Worm (Caenorhabditis elegans) whole organism, young adult: ENCODE results near the gene sru-20.
"Not testable (repeated sequence)": the region's sequence is repeated elsewhere in the genome, so short reads cannot be mapped to it uniquely, and the experiment has no call there.

Source experiments
- B0019.2 ChIP-seq: fragments of 200-800 bp; sonication (Bioruptor generic); conservative IDR thresholded peaks from 2 replicates; pipeline ENCODE4 v1.3.6; 2022; ENCODE audit warnings: missing genetic modification reagents, missing genetic modification characterization, missing compliant biosample characterization
- B0261.1 ChIP-seq: sonication (generic microtip); optimal IDR thresholded peaks from 2 replicates; lab custom pipeline; 2016; ENCODE audit warnings: mild to moderate bottlenecking, missing genetic modification characterization, moderate library complexity, missing compliant biosample characterization
- F22D6.2 ChIP-seq: sonication (generic microtip); optimal IDR thresholded peaks from 2 replicates; lab custom pipeline; 2016; ENCODE audit warnings: mild to moderate bottlenecking, missing genetic modification characterization, missing compliant biosample characterization
- F39B2.1 ChIP-seq: fragments of 200-800 bp; sonication (Bioruptor generic); IDR thresholded peaks from 2 replicates; pipeline ENCODE4 v1.3.6; 2022; ENCODE audit warnings: missing genetic modification reagents, missing genetic modification characterization, missing compliant biosample characterization
- F57A8.1 ChIP-seq: fragments of 200-800 bp; sonication (Bioruptor generic); optimal IDR thresholded peaks from 2 replicates; lab custom pipeline; 2018; ENCODE audit warnings: mild to moderate bottlenecking, missing genetic modification characterization, moderate library complexity, missing compliant biosample characterization
- aptf-2 ChIP-seq: fragments of 200-800 bp; sonication (Bioruptor generic); conservative IDR thresholded peaks from 2 replicates; pipeline ENCODE4 v1.3.6; 2022; ENCODE audit warnings: missing genetic modification reagents, missing genetic modification characterization, missing compliant biosample characterization
- attf-3 ChIP-seq: fragments of 200-800 bp; sonication (Bioruptor generic); conservative IDR thresholded peaks from 2 replicates; pipeline ENCODE4 v1.3.6; 2022; ENCODE audit warnings: missing genetic modification reagents, missing genetic modification characterization, missing compliant biosample characterization
- attf-5 ChIP-seq: fragments of 200-800 bp; sonication (Bioruptor generic); optimal IDR thresholded peaks from 2 replicates; lab custom pipeline; 2018; ENCODE audit warnings: mild to moderate bottlenecking, missing genetic modification characterization, missing compliant biosample characterization
- cebp-1 ChIP-seq, 2 experiments: fragments of 200-800 bp in 1 of 2; sonication (Bioruptor generic) in 1 of 2; sonication (generic microtip) in 1 of 2; IDR thresholded peaks in 1 of 2; optimal IDR thresholded peaks in 1 of 2; 2 replicates each; pipeline versions ENCODE4 v1.3.6 to Lab custom; 2017 to 2022; ENCODE audit warnings: missing compliant biosample characterization in 2 of 2, missing genetic modification characterization in 2 of 2, mild to moderate bottlenecking in 1 of 2, missing genetic modification reagents in 1 of 2, moderate library complexity in 1 of 2
- chd-7 ChIP-seq: sonication (generic microtip); optimal IDR thresholded peaks from 2 replicates; lab custom pipeline; 2016; ENCODE audit warnings: mild to moderate bottlenecking, missing genetic modification characterization, moderate library complexity, missing compliant biosample characterization
- egrh-3 ChIP-seq: fragments of 200-800 bp; sonication (Bioruptor generic); IDR thresholded peaks from 2 replicates; pipeline ENCODE4 v1.3.6; 2022; ENCODE audit warnings: missing genetic modification reagents, missing genetic modification characterization, missing compliant biosample characterization
- let-526 ChIP-seq: fragments of 200-800 bp; sonication (Bioruptor generic); IDR thresholded peaks from 2 replicates; pipeline ENCODE4 v1.3.6; 2022; ENCODE audit warnings: missing genetic modification reagents, missing genetic modification characterization, missing compliant biosample characterization
- lin-26 ChIP-seq: fragments of 200-800 bp; sonication (Bioruptor generic); IDR thresholded peaks from 2 replicates; pipeline ENCODE4 v1.3.6; 2022; ENCODE audit warnings: missing genetic modification reagents, missing genetic modification characterization, missing compliant biosample characterization
- lin-54 ChIP-seq: fragments of 200-800 bp; sonication (Bioruptor generic); optimal IDR thresholded peaks from 2 replicates; lab custom pipeline; 2018; ENCODE audit warnings: mild to moderate bottlenecking, missing genetic modification characterization, missing compliant biosample characterization
- madf-8 ChIP-seq: fragments of 200-800 bp; sonication (Bioruptor generic); conservative IDR thresholded peaks from 2 replicates; pipeline ENCODE4 v1.3.6; 2022; ENCODE audit warnings: missing genetic modification reagents, missing genetic modification characterization, missing compliant biosample characterization
- nhr-120 ChIP-seq: fragments of 200-800 bp; sonication (Bioruptor generic); IDR thresholded peaks from 2 replicates; pipeline ENCODE4 v1.3.6; 2022; ENCODE audit warnings: missing genetic modification characterization, missing compliant biosample characterization
- pha-4 ChIP-seq: fragments of 150-350 bp; sonication (generic microtip); optimal IDR thresholded peaks from 2 replicates; lab custom pipeline; 2014; ENCODE audit warnings: missing biosample characterization, missing genetic modification reagents, missing genetic modification characterization
- sdz-38 ChIP-seq: sonication (generic microtip); optimal IDR thresholded peaks from 2 replicates; lab custom pipeline; 2016; ENCODE audit warnings: missing genotype, missing genetic modification characterization, missing compliant biosample characterization
- sea-2 ChIP-seq: fragments of 200-800 bp; sonication (Bioruptor generic); IDR thresholded peaks from 2 replicates; pipeline ENCODE4 v1.3.6; 2022; ENCODE audit warnings: missing genetic modification characterization, missing compliant biosample characterization
- snpc-3.4 ChIP-seq: sonication (generic microtip); optimal IDR thresholded peaks from 2 replicates; lab custom pipeline; 2017; ENCODE audit warnings: missing genetic modification characterization, mild to moderate bottlenecking, missing compliant biosample characterization, antibody characterized with exemption, moderate library complexity, missing genotype, missing genetic modification reagents
- somi-1 ChIP-seq: fragments of 200-800 bp; sonication (Bioruptor generic); optimal IDR thresholded peaks from 2 replicates; lab custom pipeline; 2018; ENCODE audit warnings: mild to moderate bottlenecking, missing genetic modification characterization, missing compliant biosample characterization
- tbp1 ChIP-seq: fragments of 200-800 bp; sonication (Bioruptor generic); optimal IDR thresholded peaks from 2 replicates; lab custom pipeline; 2018; ENCODE audit warnings: mild to moderate bottlenecking, missing genetic modification characterization, missing compliant biosample characterization
- tbx-9 ChIP-seq: sonication (generic microtip); optimal IDR thresholded peaks from 2 replicates; lab custom pipeline; 2016; ENCODE audit warnings: borderline replicate concordance, missing genetic modification characterization, inconsistent platforms, missing compliant biosample characterization
- tlf-1 ChIP-seq: fragments of 200-800 bp; sonication (Bioruptor generic); optimal IDR thresholded peaks from 2 replicates; lab custom pipeline; 2018; ENCODE audit warnings: mild to moderate bottlenecking, missing genetic modification characterization, missing compliant biosample characterization
- zfh-2 ChIP-seq: fragments of 200-800 bp; sonication (Bioruptor generic); conservative IDR thresholded peaks from 2 replicates; pipeline ENCODE4 v1.3.6; 2022; ENCODE audit warnings: missing genetic modification reagents, missing genetic modification characterization, missing compliant biosample characterization
- zim-3 ChIP-seq: sonication (generic microtip); optimal IDR thresholded peaks from 2 replicates; lab custom pipeline; 2017; ENCODE audit warnings: mild to moderate bottlenecking, missing genetic modification characterization, moderate library complexity, missing compliant biosample characterization
- ztf-25 ChIP-seq: fragments of 200-800 bp; sonication (Bioruptor generic); IDR thresholded peaks from 2 replicates; pipeline ENCODE4 v1.3.6; 2022; ENCODE audit warnings: missing genetic modification reagents, missing genetic modification characterization, missing compliant biosample characterization

Gene sru-20

DNA sequence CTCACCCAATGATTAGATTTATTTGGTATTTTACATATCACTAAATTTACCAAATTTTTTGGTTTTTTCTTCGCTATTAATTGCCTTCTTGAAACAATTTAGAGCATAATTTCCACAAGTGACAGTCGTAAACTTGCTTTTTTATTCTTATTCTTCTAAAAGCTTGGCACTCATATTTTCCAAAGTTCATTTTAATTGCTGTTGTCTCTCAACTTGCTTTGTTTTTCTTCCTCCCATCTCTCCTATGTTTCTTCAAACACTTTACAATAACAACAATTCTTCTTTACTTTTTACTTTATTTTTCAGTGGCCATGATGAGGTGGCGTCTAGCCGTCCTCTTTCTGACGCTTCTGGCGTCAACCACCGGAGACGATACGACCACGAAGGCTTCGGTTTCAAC lies 26.9 kb upstream of the sru-20 start, which contains the start of gene igdb-2:
Gene igdb-2 (plus strand): TSS at position 301 of the 400 bp plus-strand sequence.
- no peak for TF ChIP-seq zim-3 (tag; lab: Kevin White, UChicago)
- no peak for TF ChIP-seq aptf-2 (GFP tag; lab: Robert Waterston, UW)
- TF ChIP-seq somi-1 (GFP tag; lab: Kevin White, UChicago): no peak
- no peak for TF ChIP-seq tbx-9 (tag; lab: Kevin White, UChicago)
- TF ChIP-seq F39B2.1 (GFP tag; lab: Robert Waterston, UW): no peak
- TF ChIP-seq zfh-2: no peak
- TF ChIP-seq tbp1: no peak

DNA sequence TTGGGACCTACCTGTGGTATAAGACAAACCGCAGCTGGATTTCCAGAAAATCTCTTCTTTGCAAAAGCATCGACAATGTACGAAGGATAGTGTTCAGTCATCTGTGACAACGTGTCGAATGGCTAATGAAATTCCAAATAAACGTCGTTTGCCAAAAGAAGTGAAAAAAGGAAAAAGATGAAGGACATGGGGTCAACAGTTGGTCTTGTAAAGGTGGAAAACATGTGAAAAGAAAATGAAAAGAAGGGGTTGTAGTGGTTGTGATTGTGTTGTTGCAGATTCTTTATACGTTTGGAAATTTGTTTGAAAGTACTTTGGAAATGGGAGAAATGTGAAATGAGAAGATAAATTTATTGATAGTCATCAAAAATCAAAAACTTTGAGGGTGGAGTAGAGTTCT lies 18.4 kb upstream of the sru-20 start, which contains the start of gene T04A11.1:
Gene T04A11.1 (minus strand): TSS at position 101 of the 400 bp plus-strand sequence.
- not testable (repeated sequence) for TF ChIP-seq ztf-25 (GFP tag; lab: Robert Waterston, UW); snpc-3.4; tlf-1 (GFP tag; lab: Kevin White, UChicago)
- TF ChIP-seq, all 124 proteins: peak for 0; not testable (repeated sequence) for 124

DNA sequence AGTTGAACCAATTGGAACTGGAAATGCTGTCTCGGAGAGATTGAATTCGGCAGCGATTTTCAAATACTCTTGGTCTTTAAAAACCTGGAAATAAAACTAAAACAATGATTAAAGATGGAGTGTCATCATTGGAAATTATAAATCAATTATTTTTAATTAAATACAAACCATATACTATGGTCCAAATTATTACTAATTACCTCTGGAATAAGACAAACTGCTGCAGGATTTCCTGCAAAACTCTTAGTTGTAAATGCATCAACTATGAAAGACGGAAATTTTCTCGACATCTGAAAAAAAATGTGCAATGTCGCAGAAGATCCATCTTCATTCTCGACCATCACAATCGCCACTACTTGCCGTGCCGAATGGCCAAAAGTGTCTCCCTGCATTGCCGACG lies 16.6 kb upstream of the sru-20 start, which contains the start of gene igdb-1:
Gene igdb-1 (plus strand): TSS at position 301 of the 400 bp plus-strand sequence.
- not testable (repeated sequence) for TF ChIP-seq somi-1 (GFP tag; lab: Kevin White, UChicago); nhr-120 (GFP tag; lab: Robert Waterston, UW); sdz-38 (tag; lab: Kevin White, UChicago)

DNA sequence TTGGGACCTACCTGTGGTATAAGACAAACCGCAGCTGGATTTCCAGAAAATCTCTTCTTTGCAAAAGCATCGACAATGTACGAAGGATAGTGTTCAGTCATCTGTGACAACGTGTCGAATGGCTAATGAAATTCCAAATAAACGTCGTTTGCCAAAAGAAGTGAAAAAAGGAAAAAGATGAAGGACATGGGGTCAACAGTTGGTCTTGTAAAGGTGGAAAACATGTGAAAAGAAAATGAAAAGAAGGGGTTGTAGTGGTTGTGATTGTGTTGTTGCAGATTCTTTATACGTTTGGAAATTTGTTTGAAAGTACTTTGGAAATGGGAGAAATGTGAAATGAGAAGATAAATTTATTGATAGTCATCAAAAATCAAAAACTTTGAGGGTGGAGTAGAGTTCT lies 10.8 kb upstream of the sru-20 start, which contains the start of gene T04A11.4:
Gene T04A11.4 (minus strand): TSS at position 101 of the 400 bp plus-strand sequence.
- not testable (repeated sequence) for TF ChIP-seq cebp-1 (GFP tag; IDR thresholded peaks at IDR 0.05; lab: Robert Waterston, UW); cebp-1 (tag; optimal IDR thresholded peaks at IDR 0.05; lab: Kevin White, UChicago); B0261.1; lin-26 (GFP tag; lab: Robert Waterston, UW)

DNA sequence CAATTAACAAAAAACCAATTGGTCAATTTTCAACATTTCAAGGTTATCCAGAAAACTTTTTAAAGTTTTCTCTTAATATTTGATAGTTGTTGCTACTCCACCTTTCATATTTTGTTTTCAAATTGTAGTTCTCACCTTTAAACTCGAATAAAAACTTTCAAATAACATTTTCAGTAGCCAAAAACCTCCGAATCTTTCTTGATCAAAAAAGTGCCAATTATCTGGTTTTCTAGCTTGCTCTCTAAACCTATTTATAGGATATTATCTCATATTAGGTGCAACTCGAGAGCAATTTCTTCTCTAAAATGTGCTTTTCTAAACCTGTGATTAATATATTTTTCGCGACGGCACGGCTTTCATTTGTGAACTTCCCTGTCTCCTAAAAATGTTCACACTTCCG lies 8.1 kb upstream of the sru-20 start, which contains the start of gene sru-26:
Gene sru-26 (plus strand): TSS at position 301 of the 400 bp plus-strand sequence.
- no peak for TF ChIP-seq somi-1 (GFP tag; lab: Kevin White, UChicago)
- TF ChIP-seq attf-5 (GFP tag; lab: Kevin White, UChicago): no peak
- no peak for TF ChIP-seq B0019.2 (GFP tag; lab: Robert Waterston, UW)
- no peak for TF ChIP-seq let-526 (GFP tag; lab: Robert Waterston, UW)
- TF ChIP-seq chd-7 (tag; lab: Kevin White, UChicago): no peak
- TF ChIP-seq nhr-120 (GFP tag; lab: Robert Waterston, UW): no peak
- no peak for TF ChIP-seq egrh-3
- no peak for TF ChIP-seq pha-4 (tag; lab: Kevin White, UChicago)
- TF ChIP-seq F57A8.1: no peak
- TF ChIP-seq F22D6.2 (tag; lab: Kevin White, UChicago): no peak
- TF ChIP-seq F39B2.1 (GFP tag; lab: Robert Waterston, UW): no peak
- no peak for TF ChIP-seq sea-2 (GFP tag; lab: Robert Waterston, UW)
- no peak for TF ChIP-seq lin-54 (GFP tag; lab: Kevin White, UChicago)
- TF ChIP-seq, all 124 proteins: peak for 0

DNA sequence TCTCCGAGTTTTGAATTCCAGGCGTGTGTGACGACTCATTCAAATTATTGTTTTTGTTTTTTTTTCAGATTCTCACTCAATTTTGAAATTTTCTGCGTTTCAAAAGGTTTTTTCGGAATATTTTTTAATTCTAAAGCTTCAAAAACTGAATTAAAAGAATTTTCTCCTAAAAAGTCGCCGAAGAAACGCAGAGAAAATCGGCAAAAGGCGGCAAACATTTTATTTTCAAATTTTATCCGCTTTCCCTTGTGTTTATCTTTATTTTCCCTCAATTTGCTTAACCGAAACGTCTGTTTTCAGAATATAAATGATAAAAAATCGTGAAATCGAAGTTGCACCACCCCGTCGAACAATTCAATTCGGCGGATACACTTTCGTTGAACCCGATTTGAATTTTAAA lies 4.8 kb upstream of the sru-20 start, which contains the start of gene him-6:
Gene him-6 (plus strand): TSS at position 301 of the 400 bp plus-strand sequence.
- TF ChIP-seq madf-8 (GFP tag; lab: Robert Waterston, UW): no peak
- TF ChIP-seq zfh-2: no peak
- no peak for TF ChIP-seq F57A8.1
- no peak for TF ChIP-seq attf-3 (GFP tag; lab: Robert Waterston, UW)
